Worm (Caenorhabditis elegans): ENCODE results near the gene vps-37.

DNA sequence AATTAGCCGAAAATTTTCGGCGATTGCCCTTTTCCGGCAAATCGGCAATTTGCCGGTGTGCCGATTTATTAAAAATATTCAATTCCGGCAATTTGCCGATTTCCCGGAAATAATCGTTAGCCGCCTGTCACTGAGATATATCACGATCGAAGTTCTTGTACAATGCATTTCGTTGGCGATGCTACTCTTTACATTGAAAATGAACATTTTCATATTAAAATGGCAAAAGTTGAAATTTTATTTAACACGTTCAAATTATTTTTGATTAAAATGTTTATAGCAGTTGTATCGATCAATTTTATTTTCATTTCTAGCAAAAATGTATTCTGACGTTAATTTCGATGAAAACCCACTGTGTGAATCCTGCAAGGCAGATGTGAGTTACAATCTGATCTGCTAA lies 22.2 kb downstream of the vps-37 start, which contains the start of gene M03E7.3:
- TF ChIP-seq ama-1 (optimal IDR thresholded peaks at IDR 0.05) = no peak
- no peak for TF ChIP-seq B0310.2 (tag; optimal IDR thresholded peaks at IDR 0.05)
